Fruit fly (Drosophila melanogaster) whole organism, prepupa: Measurements from ENCODE around the gene MED1.

Experiments
- CG6792 ChIP-seq: fragments of 200-800 bp; sonication (Bioruptor generic); optimal IDR thresholded peaks from 3 replicates; lab custom pipeline; 2016; ENCODE audit warnings: missing biosample characterization, missing genetic modification characterization
- Hr39 ChIP-seq: fragments of 200-800 bp; sonication (Bioruptor generic); optimal IDR thresholded peaks from 2 replicates; lab custom pipeline; 2016; ENCODE audit warnings: missing biosample characterization, missing genetic modification characterization
- Lpt ChIP-seq: fragments of 200-800 bp; sonication (Bioruptor generic); optimal IDR thresholded peaks from 3 replicates; lab custom pipeline; 2016; ENCODE audit warnings: missing biosample characterization, missing genetic modification characterization
- fkh ChIP-seq: fragments of 200-800 bp; sonication (Bioruptor generic); optimal IDR thresholded peaks from 3 replicates; lab custom pipeline; 2017; ENCODE audit warnings: missing biosample characterization, mild to moderate bottlenecking, missing genetic modification characterization, moderate library complexity

DNA sequence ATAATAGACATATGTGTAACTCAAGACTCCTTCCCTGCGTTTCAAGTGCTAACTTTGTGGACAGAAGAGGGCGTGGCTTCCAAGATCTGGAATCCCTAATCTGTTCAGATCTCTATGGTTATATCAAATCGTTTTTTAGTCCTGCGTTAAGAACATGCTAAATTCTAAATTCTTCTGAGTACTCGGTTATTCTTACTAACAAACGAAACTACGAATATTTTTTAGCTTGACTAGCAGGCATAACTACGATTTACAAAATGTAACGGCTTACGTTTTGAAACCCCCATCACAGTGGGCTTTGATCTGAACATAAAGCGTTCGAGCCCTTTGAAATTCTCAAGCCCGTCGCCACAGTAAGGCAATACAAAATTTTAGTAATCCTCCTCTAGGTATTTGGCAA, 4.8 kb upstream of the MED1 start, which contains the start of gene CG32445:
- TF ChIP-seq Lpt (GFP tag; lab: Kevin White, UChicago) (no peak), Hr39 (GFP tag; lab: Kevin White, UChicago) (no peak), fkh (no peak), CG6792 (no peak)
